Fruit fly (Drosophila melanogaster) whole organism, prepupa: ENCODE measurements around the gene Tmem214.

Source experiments
- CG11294 ChIP-seq: fragments of 200-800 bp; sonication (Bioruptor generic); IDR thresholded peaks from 2 replicates; pipeline ENCODE4 v1.3.6; 2022; ENCODE audit warnings: missing biosample characterization, missing genetic modification characterization
- CG11762 ChIP-seq: fragments of 200-800 bp; sonication (Bioruptor generic); optimal IDR thresholded peaks from 3 replicates; lab custom pipeline; 2016; ENCODE audit warnings: missing biosample characterization, missing genetic modification characterization; ENCODE audit not compliant: insufficient read depth
- CG15336 ChIP-seq: fragments of 200-800 bp; sonication (Bioruptor generic); IDR thresholded peaks from 2 replicates; pipeline ENCODE4 v1.3.6; 2022; ENCODE audit warnings: missing biosample characterization, missing genetic modification characterization
- CG16779 ChIP-seq: fragments of 200-800 bp; sonication (Bioruptor generic); optimal IDR thresholded peaks from 3 replicates; lab custom pipeline; 2017; ENCODE audit warnings: missing biosample characterization, mild to moderate bottlenecking, missing genetic modification characterization
- CG3032 ChIP-seq: fragments of 200-800 bp; optimal IDR thresholded peaks from 2 replicates; lab custom pipeline; 2019; ENCODE audit warnings: missing biosample characterization, mild to moderate bottlenecking, missing genetic modification characterization, moderate library complexity
- CG31627 ChIP-seq: fragments of 200-800 bp; sonication (Bioruptor generic); optimal IDR thresholded peaks from 3 replicates; lab custom pipeline; 2016; ENCODE audit warnings: missing biosample characterization, missing genetic modification characterization
- CG34406 ChIP-seq: fragments of 200-800 bp; sonication (Bioruptor generic); optimal IDR thresholded peaks from 3 replicates; lab custom pipeline; 2016; ENCODE audit warnings: missing biosample characterization, missing genetic modification characterization
- CG3919 ChIP-seq: fragments of 200-800 bp; sonication (Bioruptor generic); optimal IDR thresholded peaks from 3 replicates; lab custom pipeline; 2016; ENCODE audit warnings: missing biosample characterization, missing genetic modification characterization
- CG6276 ChIP-seq: fragments of 200-800 bp; sonication (Bioruptor generic); optimal IDR thresholded peaks from 2 replicates; lab custom pipeline; 2017; ENCODE audit warnings: missing biosample characterization, mild to moderate bottlenecking, missing genetic modification characterization
- CG6792 ChIP-seq: fragments of 200-800 bp; sonication (Bioruptor generic); optimal IDR thresholded peaks from 3 replicates; lab custom pipeline; 2016; ENCODE audit warnings: missing biosample characterization, missing genetic modification characterization
- CG6808 ChIP-seq: fragments of 200-800 bp; sonication (Bioruptor generic); optimal IDR thresholded peaks from 3 replicates; lab custom pipeline; 2017; ENCODE audit warnings: missing biosample characterization, missing genetic modification characterization, mild to moderate bottlenecking, moderate library complexity, missing genetic modification reagents
- CG6854 ChIP-seq: fragments of 200-800 bp; sonication (Bioruptor generic); optimal IDR thresholded peaks from 2 replicates; lab custom pipeline; 2017; ENCODE audit warnings: missing biosample characterization, mild to moderate bottlenecking, missing genetic modification characterization
- CG8319 ChIP-seq: fragments of 200-800 bp; sonication (Bioruptor generic); optimal IDR thresholded peaks from 3 replicates; lab custom pipeline; 2016; ENCODE audit warnings: missing biosample characterization, missing genetic modification characterization
- Eip75B ChIP-seq: fragments of 200-800 bp; sonication (Bioruptor generic); optimal IDR thresholded peaks from 3 replicates; lab custom pipeline; 2016; ENCODE audit warnings: missing biosample characterization, missing genetic modification characterization
- Eip78C ChIP-seq: fragments of 200-800 bp; sonication (Bioruptor generic); peaks from one replicate; lab custom pipeline; 2016; ENCODE audit warnings: missing biosample characterization, missing genetic modification characterization
- Ets96B ChIP-seq: fragments of 200-800 bp; optimal IDR thresholded peaks from 2 replicates; lab custom pipeline; 2019; ENCODE audit warnings: missing biosample characterization, mild to moderate bottlenecking, missing genetic modification characterization, moderate library complexity
- Gug ChIP-seq: fragments of 200-800 bp; sonication (Bioruptor generic); IDR thresholded peaks from 2 replicates; pipeline ENCODE4 v1.3.6; 2022; ENCODE audit warnings: missing biosample characterization, missing genetic modification characterization
- Hr38 ChIP-seq: sonication (Bioruptor generic); optimal IDR thresholded peaks from 2 replicates; lab custom pipeline; 2016; ENCODE audit warnings: missing biosample characterization, missing genetic modification characterization
- Hr4 ChIP-seq: fragments of 200-800 bp; sonication (Bioruptor generic); optimal IDR thresholded peaks from 3 replicates; lab custom pipeline; 2016; ENCODE audit warnings: missing biosample characterization, missing genetic modification characterization
- Lpt ChIP-seq: fragments of 200-800 bp; sonication (Bioruptor generic); optimal IDR thresholded peaks from 3 replicates; lab custom pipeline; 2016; ENCODE audit warnings: missing biosample characterization, missing genetic modification characterization
- OdsH ChIP-seq: fragments of 200-800 bp; sonication (Bioruptor generic); optimal IDR thresholded peaks from 3 replicates; lab custom pipeline; 2016; ENCODE audit warnings: missing biosample characterization, missing genetic modification characterization
- Smox ChIP-seq: fragments of 200-800 bp; sonication (Bioruptor generic); optimal IDR thresholded peaks from 3 replicates; lab custom pipeline; 2016; ENCODE audit warnings: missing biosample characterization, missing genetic modification characterization
- Sox102F ChIP-seq: fragments of 200-800 bp; sonication (Bioruptor generic); optimal IDR thresholded peaks from 2 replicates; lab custom pipeline; 2016; ENCODE audit warnings: missing biosample characterization, mild to moderate bottlenecking, missing genetic modification characterization
- Sox14 ChIP-seq: fragments of 200-800 bp; sonication (Bioruptor generic); optimal IDR thresholded peaks from 3 replicates; lab custom pipeline; 2016; ENCODE audit warnings: missing biosample characterization, missing genetic modification characterization
- acj6 ChIP-seq: fragments of 200-800 bp; sonication (Bioruptor generic); optimal IDR thresholded peaks from 3 replicates; lab custom pipeline; 2016; ENCODE audit warnings: missing biosample characterization, missing genetic modification characterization
- dac ChIP-seq: fragments of 200-800 bp; sonication (Bioruptor generic); optimal IDR thresholded peaks from 2 replicates; lab custom pipeline; 2017; ENCODE audit warnings: missing biosample characterization, mild to moderate bottlenecking, missing genetic modification characterization
- dsx ChIP-seq: fragments of 200-800 bp; optimal IDR thresholded peaks from 3 replicates; lab custom pipeline; 2019; ENCODE audit warnings: missing biosample characterization, mild to moderate bottlenecking, missing genetic modification characterization, moderate library complexity; ENCODE audit not compliant: poor library complexity, severe bottlenecking
- esn ChIP-seq: fragments of 200-800 bp; sonication (Bioruptor generic); optimal IDR thresholded peaks from 2 replicates; lab custom pipeline; 2016; ENCODE audit warnings: missing biosample characterization, mild to moderate bottlenecking, missing genetic modification characterization, moderate library complexity
- fd59A ChIP-seq: fragments of 200-800 bp; sonication (Bioruptor generic); optimal IDR thresholded peaks from 2 replicates; lab custom pipeline; 2017; ENCODE audit warnings: missing biosample characterization, mild to moderate bottlenecking, missing genetic modification characterization, missing genetic modification reagents
- fd85E ChIP-seq: fragments of 200-800 bp; sonication (Bioruptor generic); optimal IDR thresholded peaks from 3 replicates; lab custom pipeline; 2016; ENCODE audit warnings: missing biosample characterization, missing genetic modification characterization
- fkh ChIP-seq: fragments of 200-800 bp; sonication (Bioruptor generic); optimal IDR thresholded peaks from 3 replicates; lab custom pipeline; 2017; ENCODE audit warnings: missing biosample characterization, mild to moderate bottlenecking, missing genetic modification characterization, moderate library complexity
- lz ChIP-seq: fragments of 200-800 bp; sonication (Bioruptor generic); optimal IDR thresholded peaks from 3 replicates; lab custom pipeline; 2016; ENCODE audit warnings: missing biosample characterization, missing genetic modification characterization
- salr ChIP-seq, 2 experiments: fragments of 200-800 bp; sonication (Bioruptor generic); optimal IDR thresholded peaks; 3 replicates each; lab custom pipeline; 2016 to 2018; ENCODE audit warnings: missing biosample characterization in 2 of 2, missing genetic modification characterization in 2 of 2, mild to moderate bottlenecking in 1 of 2
- vri ChIP-seq: fragments of 200-800 bp; sonication (Bioruptor generic); optimal IDR thresholded peaks from 3 replicates; lab custom pipeline; 2016; ENCODE audit warnings: missing biosample characterization, mild to moderate bottlenecking, missing genetic modification characterization

Gene Tmem214

DNA sequence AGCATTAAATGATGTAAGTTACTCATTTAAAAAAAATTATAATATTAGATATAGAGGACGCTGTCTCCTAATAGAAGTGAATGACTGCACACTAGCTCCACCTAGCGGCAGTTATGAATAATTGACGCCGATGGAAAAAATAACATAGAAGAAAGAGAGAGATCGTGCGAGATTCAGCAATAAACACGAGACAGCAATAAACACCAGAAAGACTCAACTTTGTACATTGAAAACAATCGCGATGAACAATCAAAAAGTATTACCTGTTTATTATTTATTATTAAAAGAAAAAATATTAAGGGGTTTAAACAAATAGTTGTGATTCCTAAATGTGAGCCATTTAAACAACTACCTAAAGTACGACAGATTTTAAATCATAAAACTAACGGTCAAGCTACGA lies 16.1 kb upstream of the Tmem214 start:
- TF ChIP-seq CG6792 (no peak), dac (GFP tag; lab: Kevin White, UChicago) (peak; percentile 2), Eip78C (GFP tag; lab: Kevin White, UChicago) (peak; percentile 84), CG8319 (GFP tag; lab: Kevin White, UChicago) (no peak), Eip75B (GFP tag; lab: Kevin White, UChicago) (peak; percentile 13), Lpt (GFP tag; lab: Kevin White, UChicago) (no peak), Hr4 (GFP tag; lab: Kevin White, UChicago) (peak; percentile 64), CG15336 (GFP tag; lab: Robert Waterston, UW) (peak; percentile 22; the same call in 1 of the 2 replicates), Ets96B (tag; lab: Kevin White, UChicago) (peak; percentile 13), CG11762 (GFP tag; lab: Kevin White, UChicago) (peak; percentile 29), Sox14 (no peak), CG3032 (peak; percentile 5)

DNA sequence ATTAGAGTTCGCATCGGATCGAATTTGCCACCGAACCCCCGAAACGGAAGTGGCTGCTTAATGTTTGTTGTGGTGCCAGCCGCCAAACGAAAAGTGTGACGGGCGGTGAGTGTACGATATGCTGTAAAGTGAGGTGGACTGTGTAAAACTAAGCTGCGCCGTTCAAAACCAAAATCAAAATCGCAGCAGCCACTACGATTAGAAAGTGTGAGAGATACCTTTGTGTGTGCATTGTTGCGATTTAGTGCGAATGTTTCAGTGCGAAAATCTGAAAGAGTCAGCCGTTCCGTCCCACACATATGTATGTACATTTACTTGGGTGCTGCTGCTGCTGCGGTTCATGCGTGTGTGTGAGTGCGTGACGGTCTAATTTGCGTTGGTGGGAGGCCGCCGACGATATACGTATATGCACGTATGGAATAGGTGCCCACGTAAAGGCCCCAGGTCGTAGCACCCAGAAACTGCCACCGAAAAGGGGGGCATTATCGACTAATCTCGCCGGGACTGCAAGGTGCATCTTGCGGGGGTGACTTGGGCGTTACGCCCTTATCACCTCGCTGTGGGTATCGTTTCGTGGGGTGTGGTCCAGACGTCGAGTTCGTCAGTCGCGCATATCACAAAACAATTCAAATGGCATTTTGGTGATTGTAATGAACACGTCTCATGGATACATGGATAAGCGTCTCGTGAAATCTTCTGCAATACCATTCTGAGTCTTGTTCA lies 7.0 kb upstream of the Tmem214 start:
- no peak for TF ChIP-seq Eip75B (GFP tag; lab: Kevin White, UChicago)
- TF ChIP-seq Eip78C (GFP tag; lab: Kevin White, UChicago) = peak; percentile 34
- peak; percentile 55 for TF ChIP-seq CG6854 (GFP tag; lab: Kevin White, UChicago)
- TF ChIP-seq esn (GFP tag; lab: Kevin White, UChicago) = peak; percentile 16

DNA sequence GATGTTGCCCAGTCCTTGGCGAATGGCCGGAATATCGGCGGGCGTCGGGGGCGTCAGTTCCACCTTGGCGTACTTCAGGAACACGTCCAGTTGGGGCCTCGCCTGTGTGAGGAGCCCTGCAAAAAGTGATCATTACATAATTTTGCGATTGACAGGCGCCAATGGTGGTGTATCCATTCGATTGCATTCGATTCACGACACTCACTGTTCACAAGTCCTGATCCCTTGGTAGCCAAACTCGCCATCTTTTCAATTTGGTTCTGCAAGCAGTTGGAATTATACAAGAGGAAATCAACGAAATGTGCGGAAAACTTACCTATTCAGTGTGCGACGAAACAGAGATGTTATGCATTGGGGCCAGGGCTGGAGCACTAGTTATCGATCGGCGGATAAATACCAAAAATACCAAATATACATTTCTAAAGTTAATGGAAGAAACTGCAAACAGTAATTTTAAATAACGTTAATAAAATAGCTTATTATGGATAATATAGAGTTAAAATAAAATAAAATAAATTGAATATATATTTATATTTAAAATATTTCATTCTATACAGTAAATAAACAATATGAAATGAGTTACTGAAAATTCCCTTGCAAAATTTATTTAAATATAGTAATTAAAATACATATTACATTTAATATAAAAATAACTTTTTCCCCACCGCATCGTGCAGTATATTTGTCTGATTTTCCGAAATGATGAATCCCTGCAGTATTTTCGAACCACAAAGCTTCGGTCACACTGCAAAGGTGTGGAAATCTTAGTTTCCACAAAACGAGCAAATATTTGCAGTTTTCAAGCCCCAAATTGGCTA lies 6.2 kb upstream of the Tmem214 start, which contains the start of the genes ATPsynG and SCAR:
TSS of gene ATPsynG (minus strand) at position 354 of the 818 bp plus-strand sequence.
TSS of gene SCAR (plus strand) at position 727 of the 818 bp plus-strand sequence.
- TF ChIP-seq Sox102F (GFP tag; lab: Kevin White, UChicago) (no peak), Eip78C (GFP tag; lab: Kevin White, UChicago) (peak; percentile 34), vri (GFP tag; lab: Kevin White, UChicago) (peak; percentile 78)

dm6 chr2L:10975193-10975592 lies 5.1 kb upstream of the Tmem214 start, which contains the start of gene abo:
Gene abo, minus strand, starts transcription at chr2L:10975293.
- TF ChIP-seq CG31627 (no peak), Smox (GFP tag; lab: Kevin White, UChicago) (no peak), Lpt (GFP tag; lab: Kevin White, UChicago) (no peak), dsx (GFP tag; lab: Kevin White, UChicago) (no peak), dac (GFP tag; lab: Kevin White, UChicago) (no peak), CG34406 (GFP tag; lab: Kevin White, UChicago) (no peak), fkh (GFP tag; lab: Kevin White, UChicago) (no peak), CG3919 (GFP tag; lab: Kevin White, UChicago) (no peak), fd59A (GFP tag; lab: Kevin White, UChicago) (no peak), CG3032 (no peak), Sox14 (no peak), fd85E (GFP tag; lab: Kevin White, UChicago) (no peak)

DNA sequence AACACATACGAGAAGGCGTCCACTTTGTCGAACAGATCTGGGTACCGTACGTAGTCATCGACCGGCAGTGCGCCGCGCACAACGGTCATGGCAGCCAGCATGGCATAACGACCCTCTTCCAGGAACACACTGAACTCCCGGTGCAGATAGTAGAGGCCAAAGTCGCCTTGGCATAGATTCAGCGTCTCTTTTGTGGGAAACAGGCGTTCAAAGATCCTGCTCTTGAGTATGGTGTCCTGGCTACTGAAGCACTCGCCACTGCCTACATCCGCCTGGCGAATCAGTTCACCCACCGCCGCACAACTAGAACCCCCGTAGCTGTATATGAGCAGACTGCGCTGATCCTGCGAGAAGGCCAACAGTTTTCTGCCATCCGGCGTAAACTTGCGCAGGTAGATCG lies 4.6 kb upstream of the Tmem214 start:
- no peak for TF ChIP-seq CG15336 (GFP tag; lab: Robert Waterston, UW)
- no peak for TF ChIP-seq lz
- TF ChIP-seq acj6 (GFP tag; lab: Kevin White, UChicago) = no peak
- no peak for TF ChIP-seq Hr38 (GFP tag; lab: Kevin White, UChicago)
- TF ChIP-seq Lpt (GFP tag; lab: Kevin White, UChicago) = no peak
- no peak for TF ChIP-seq CG16779 (tag; lab: Kevin White, UChicago)
- TF ChIP-seq OdsH (GFP tag; lab: Kevin White, UChicago) = no peak
- no peak for TF ChIP-seq CG8319 (GFP tag; lab: Kevin White, UChicago)
- TF ChIP-seq salr (GFP tag; optimal IDR thresholded peaks at IDR 0.05; lab: Kevin White, UChicago) = no peak
- TF ChIP-seq CG6792 = no peak
- no peak for TF ChIP-seq CG11294 (GFP tag; lab: Robert Waterston, UW)
- TF ChIP-seq CG6854 (GFP tag; lab: Kevin White, UChicago) = no peak
- no peak for TF ChIP-seq CG3032
- TF ChIP-seq CG6276 (GFP tag; lab: Kevin White, UChicago) = no peak
- no peak for TF ChIP-seq CG6808 (GFP tag; lab: Kevin White, UChicago)
- no peak for TF ChIP-seq CG3919 (GFP tag; lab: Kevin White, UChicago)
- TF ChIP-seq Sox14 = no peak
- TF ChIP-seq Eip75B (GFP tag; lab: Kevin White, UChicago) = no peak
- no peak for TF ChIP-seq Gug (GFP tag; lab: Robert Waterston, UW)
- TF ChIP-seq, all 60 proteins: peak for 0
